Fruit fly (Drosophila melanogaster) whole organism, embryonic: ENCODE results near the gene pav.
A peak's percentile ranks its signal among the peaks of the same experiment; 100 is the strongest.

ENCODE experiments used
- Atf6 ChIP-seq: fragments of 200-800 bp; sonication (Bioruptor generic); IDR thresholded peaks from 2 replicates; pipeline ENCODE4 v1.3.6; 2022; ENCODE audit warnings: missing biosample characterization, missing genetic modification characterization
- Bdp1 ChIP-seq: fragments of 200-800 bp; sonication (Bioruptor generic); optimal IDR thresholded peaks from 3 replicates; lab custom pipeline; 2016; ENCODE audit warnings: missing biosample characterization, missing genetic modification characterization
- Blimp-1 ChIP-seq: fragments of 200-800 bp; sonication (Bioruptor generic); optimal IDR thresholded peaks from 3 replicates; lab custom pipeline; 2018; ENCODE audit warnings: missing biosample characterization, missing genetic modification characterization, mild to moderate bottlenecking, moderate library complexity, missing genetic modification reagents
- CG13123 ChIP-seq: fragments of 200-800 bp; sonication (Bioruptor generic); optimal IDR thresholded peaks from 2 replicates; lab custom pipeline; 2016; ENCODE audit warnings: missing biosample characterization, missing genetic modification characterization
- CG13287 ChIP-seq: fragments of 200-800 bp; sonication (Bioruptor generic); IDR thresholded peaks from 2 replicates; pipeline ENCODE4 v1.3.6; 2022; ENCODE audit warnings: missing biosample characterization, missing genetic modification characterization; ENCODE audit not compliant: partially characterized antibody
- CG15011 ChIP-seq: fragments of 200-800 bp; sonication (Bioruptor generic); optimal IDR thresholded peaks from 3 replicates; lab custom pipeline; 2018; ENCODE audit warnings: missing biosample characterization, mild to moderate bottlenecking, missing genetic modification characterization
- CG2129 ChIP-seq: fragments of 200-800 bp; sonication (Bioruptor generic); IDR thresholded peaks from 2 replicates; pipeline ENCODE4 v1.3.6; 2022; ENCODE audit warnings: missing biosample characterization, missing genetic modification characterization; ENCODE audit not compliant: partially characterized antibody
- CG2678 ChIP-seq: fragments of 200-800 bp; sonication (Bioruptor generic); optimal IDR thresholded peaks from 3 replicates; lab custom pipeline; 2019; ENCODE audit warnings: missing biosample characterization, mild to moderate bottlenecking, missing genetic modification characterization, moderate library complexity
- CG30431 ChIP-seq: fragments of 200-800 bp; sonication (Bioruptor generic); optimal IDR thresholded peaks from 2 replicates; lab custom pipeline; 2017; ENCODE audit warnings: missing biosample characterization, missing genetic modification characterization
- CG31224 ChIP-seq: fragments of 200-800 bp; sonication (Bioruptor generic); IDR thresholded peaks from 2 replicates; pipeline ENCODE4 v1.3.6; 2022; ENCODE audit warnings: missing biosample characterization, missing genetic modification characterization
- CG3281 ChIP-seq: fragments of 200-800 bp; sonication (Bioruptor generic); optimal IDR thresholded peaks from 3 replicates; lab custom pipeline; 2017; ENCODE audit warnings: missing biosample characterization, mild to moderate bottlenecking, missing genetic modification characterization
- CG4820 ChIP-seq: fragments of 200-800 bp; sonication (Bioruptor generic); optimal IDR thresholded peaks from 3 replicates; lab custom pipeline; 2016; ENCODE audit warnings: missing biosample characterization, missing genetic modification characterization
- CG6654 ChIP-seq: fragments of 200-800 bp; sonication (Bioruptor generic); optimal IDR thresholded peaks from 2 replicates; lab custom pipeline; 2017; ENCODE audit warnings: missing biosample characterization, mild to moderate bottlenecking, missing genetic modification characterization
- CG6813 ChIP-seq: fragments of 200-800 bp; sonication (Bioruptor generic); optimal IDR thresholded peaks from 2 replicates; lab custom pipeline; 2017; ENCODE audit warnings: missing biosample characterization, missing genetic modification characterization, mild to moderate bottlenecking, moderate library complexity, missing genetic modification reagents
- CG7745 ChIP-seq: fragments of 200-800 bp; sonication (Bioruptor generic); optimal IDR thresholded peaks from 2 replicates; lab custom pipeline; 2018; ENCODE audit warnings: missing biosample characterization, mild to moderate bottlenecking, missing genetic modification characterization, moderate library complexity
- CG9876 ChIP-seq: fragments of 200-800 bp; sonication (Bioruptor generic); optimal IDR thresholded peaks from 2 replicates; lab custom pipeline; 2016; ENCODE audit warnings: missing biosample characterization, missing genetic modification characterization
- Doc3 ChIP-seq: fragments of 200-800 bp; sonication (Bioruptor generic); IDR thresholded peaks from 3 replicates; pipeline ENCODE4 v1.3.6; 2022; ENCODE audit warnings: missing biosample characterization, missing genetic modification characterization; ENCODE audit not compliant: partially characterized antibody
- Dref ChIP-seq: fragments of 200-800 bp; sonication (Bioruptor generic); IDR thresholded peaks from 2 replicates; pipeline ENCODE4 v1.3.6; 2022; ENCODE audit warnings: missing biosample characterization, missing genetic modification characterization
- Lhr ChIP-seq: fragments of 200-800 bp; sonication (Bioruptor generic); optimal IDR thresholded peaks from 3 replicates; lab custom pipeline; 2017; ENCODE audit warnings: mild to moderate bottlenecking, missing biosample characterization, missing genetic modification reagents, missing genetic modification characterization
- Med ChIP-seq: fragments of 200-800 bp; sonication (Bioruptor generic); peaks from one replicate; lab custom pipeline; 2016; ENCODE audit warnings: missing biosample characterization, missing genetic modification characterization, mild to moderate bottlenecking, inconsistent platforms, moderate library complexity
- Myb ChIP-seq: fragments of 200-800 bp; sonication (Bioruptor generic); optimal IDR thresholded peaks from 2 replicates; lab custom pipeline; 2016; ENCODE audit warnings: missing biosample characterization, missing genetic modification characterization
- NC2α ChIP-seq: fragments of 200-800 bp; sonication (Bioruptor generic); optimal IDR thresholded peaks from 2 replicates; lab custom pipeline; 2016; ENCODE audit warnings: missing biosample characterization, missing genetic modification characterization
- Nf-YB ChIP-seq: fragments of 200-800 bp; sonication (Bioruptor generic); optimal IDR thresholded peaks from 3 replicates; lab custom pipeline; 2019; ENCODE audit warnings: missing biosample characterization, mild to moderate bottlenecking, missing genetic modification characterization, moderate library complexity
- Oaz ChIP-seq: fragments of 200-800 bp; sonication (Bioruptor generic); IDR thresholded peaks from 2 replicates; pipeline ENCODE4 v1.3.6; 2022; ENCODE audit warnings: missing biosample characterization, missing genetic modification characterization
- Sry-δ ChIP-seq: fragments of 200-800 bp; sonication (Bioruptor generic); optimal IDR thresholded peaks from 2 replicates; lab custom pipeline; 2016; ENCODE audit warnings: missing biosample characterization, missing genetic modification characterization
- Taf1 ChIP-seq: fragments of 200-800 bp; sonication (Bioruptor generic); IDR thresholded peaks from 2 replicates; pipeline ENCODE4 v1.3.6; 2022; ENCODE audit warnings: missing biosample characterization, missing genetic modification characterization
- bbx ChIP-seq: fragments of 200-800 bp; sonication (Bioruptor generic); IDR thresholded peaks from 2 replicates; pipeline ENCODE4 v1.3.6; 2022; ENCODE audit warnings: missing biosample characterization, missing genetic modification characterization; ENCODE audit not compliant: partially characterized antibody
- corto ChIP-seq: fragments of 200-800 bp; sonication (Bioruptor generic); optimal IDR thresholded peaks from 2 replicates; lab custom pipeline; 2016; ENCODE audit warnings: missing biosample characterization, mild to moderate bottlenecking, missing genetic modification characterization, moderate library complexity
- gcm ChIP-seq: fragments of 200-800 bp; sonication (Bioruptor generic); optimal IDR thresholded peaks from 2 replicates; lab custom pipeline; 2019; ENCODE audit warnings: missing biosample characterization, mild to moderate bottlenecking, missing genetic modification characterization, moderate library complexity
- gem ChIP-seq: fragments of 200-800 bp; sonication (Bioruptor generic); optimal IDR thresholded peaks from 2 replicates; lab custom pipeline; 2019; ENCODE audit warnings: missing biosample characterization, mild to moderate bottlenecking, missing genetic modification characterization, moderate library complexity
- grn ChIP-seq: fragments of 200-800 bp; sonication (Bioruptor generic); optimal IDR thresholded peaks from 3 replicates; lab custom pipeline; 2017; ENCODE audit warnings: missing biosample characterization, missing genetic modification characterization
- gsb-n ChIP-seq: fragments of 200-800 bp; sonication (Bioruptor generic); optimal IDR thresholded peaks from 3 replicates; lab custom pipeline; 2018; ENCODE audit warnings: missing biosample characterization, mild to moderate bottlenecking, missing genetic modification characterization
- ind ChIP-seq: fragments of 200-800 bp; sonication (Bioruptor generic); optimal IDR thresholded peaks from 3 replicates; lab custom pipeline; 2016; ENCODE audit warnings: missing biosample characterization, missing genetic modification characterization
- kni ChIP-seq: fragments of 200-800 bp; sonication (Bioruptor generic); optimal IDR thresholded peaks from 3 replicates; lab custom pipeline; 2017; ENCODE audit warnings: mild to moderate bottlenecking, missing biosample characterization, missing genetic modification reagents, missing genetic modification characterization
- pan ChIP-seq, 4 experiments: fragments of >200 bp in 3 of 4; fragments of 200-800 bp in 1 of 4; sonication (Bioruptor generic) in 1 of 4; optimal IDR thresholded peaks in 3 of 4; IDR thresholded peaks in 1 of 4; 2 replicates each; pipeline versions ENCODE4 v1.3.6 to Lab custom; 2017 to 2022; ENCODE audit warnings: missing biosample characterization in 2 of 4, missing genetic modification characterization in 2 of 4, mixed read lengths in 1 of 4
- sens ChIP-seq: fragments of 200-800 bp; sonication (Bioruptor generic); peaks from one replicate; lab custom pipeline; 2016; ENCODE audit warnings: missing biosample characterization, missing genetic modification characterization
- slbo ChIP-seq: fragments of 200-800 bp; sonication (Bioruptor generic); IDR thresholded peaks from 2 replicates; pipeline ENCODE4 v1.3.6; 2022; ENCODE audit warnings: missing biosample characterization, missing genetic modification characterization
- so ChIP-seq: fragments of 200-800 bp; sonication (Bioruptor generic); IDR thresholded peaks from 3 replicates; pipeline ENCODE4 v1.3.6; 2022; ENCODE audit warnings: missing biosample characterization, missing genetic modification characterization
- stc ChIP-seq: fragments of 200-800 bp; sonication (Bioruptor generic); IDR thresholded peaks from 2 replicates; pipeline ENCODE4 v1.3.6; 2022; ENCODE audit warnings: missing biosample characterization, missing genetic modification characterization
- stwl ChIP-seq: fragments of 200-800 bp; sonication (Bioruptor generic); optimal IDR thresholded peaks from 3 replicates; lab custom pipeline; 2018; ENCODE audit warnings: missing biosample characterization, mild to moderate bottlenecking, missing genetic modification characterization, moderate library complexity
- tll ChIP-seq, 2 experiments: fragments of 200-800 bp in 1 of 2; fragments of >200 bp in 1 of 2; sonication (Bioruptor generic) in 1 of 2; optimal IDR thresholded peaks; 2 replicates each; lab custom pipeline; 2017 to 2019; ENCODE audit warnings: missing biosample characterization in 2 of 2, missing genetic modification characterization in 2 of 2, mild to moderate bottlenecking in 1 of 2, moderate library complexity in 1 of 2
- tna ChIP-seq: fragments of 200-800 bp; sonication (Bioruptor generic); IDR thresholded peaks from 2 replicates; pipeline ENCODE4 v1.3.6; 2022; ENCODE audit warnings: missing biosample characterization, missing genetic modification characterization; ENCODE audit not compliant: partially characterized antibody
- trem ChIP-seq: fragments of 200-800 bp; optimal IDR thresholded peaks from 3 replicates; lab custom pipeline; 2019; ENCODE audit warnings: missing biosample characterization, mild to moderate bottlenecking, missing genetic modification characterization, moderate library complexity
- ttk ChIP-seq: fragments of 200-800 bp; sonication (Bioruptor generic); IDR thresholded peaks from 2 replicates; pipeline ENCODE4 v2.1.2; 2022; ENCODE audit warnings: missing biosample characterization, missing genetic modification characterization
- twi ChIP-seq: fragments of 200-800 bp; optimal IDR thresholded peaks from 2 replicates; lab custom pipeline; 2019; ENCODE audit warnings: missing biosample characterization, mild to moderate bottlenecking, missing genetic modification characterization, moderate library complexity
- zfh1 ChIP-seq: fragments of 200-800 bp; sonication (Bioruptor generic); IDR thresholded peaks from 3 replicates; pipeline ENCODE4 v1.3.6; 2022; ENCODE audit warnings: missing biosample characterization, missing genetic modification characterization

Gene pav

DNA sequence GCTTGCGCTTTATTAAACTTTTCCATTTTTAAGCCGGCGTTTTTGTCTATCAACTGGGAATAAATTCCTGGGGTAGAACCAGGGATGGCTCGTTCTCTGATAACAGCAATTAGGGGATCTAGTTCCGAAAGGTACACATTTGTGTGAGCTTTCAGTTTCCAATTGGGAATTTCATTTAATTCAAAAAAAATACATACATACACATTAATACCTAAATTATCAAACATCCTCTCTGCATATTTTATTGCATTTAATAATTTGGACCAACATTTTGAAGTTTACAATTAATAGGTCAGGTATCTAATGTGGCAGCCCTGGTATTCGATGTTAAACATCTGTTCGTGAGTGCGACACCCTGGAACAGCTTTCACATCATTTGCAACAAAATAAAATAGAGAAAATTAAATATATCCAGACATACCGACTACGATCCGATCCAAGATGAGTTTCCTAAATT is 16.6 kb downstream of the pav start, which contains the start of the genes CG15011 and CG1309 (continued):
- peak; percentile 79; the same call in 2 of the 3 replicates for TF ChIP-seq zfh1 (GFP tag; lab: Robert Waterston, UW)
- no peak for TF ChIP-seq CG15011 (GFP tag; lab: Kevin White, UChicago)
- TF ChIP-seq corto (GFP tag; lab: Kevin White, UChicago) = no peak
- peak; percentile 82 for TF ChIP-seq CG13123 (GFP tag; lab: Kevin White, UChicago)
- TF ChIP-seq Sry-δ (GFP tag; lab: Kevin White, UChicago) = peak; percentile 70
- TF ChIP-seq grn (GFP tag; lab: Kevin White, UChicago) = peak; percentile 50
- TF ChIP-seq twi (tag; lab: Kevin White, UChicago) = peak; percentile 83
- no peak for TF ChIP-seq stc
- peak; percentile 31 for TF ChIP-seq Lhr
- peak; percentile 99 for TF ChIP-seq CG3281 (GFP tag; lab: Kevin White, UChicago)
- TF ChIP-seq CG4820 (GFP tag; lab: Kevin White, UChicago) = peak; percentile 81
- no peak for TF ChIP-seq tll (GFP tag; optimal IDR thresholded peaks at IDR 0.05; lab: Kevin White, UChicago)
- TF ChIP-seq slbo (GFP tag; lab: Robert Waterston, UW) = peak; percentile 90

DNA sequence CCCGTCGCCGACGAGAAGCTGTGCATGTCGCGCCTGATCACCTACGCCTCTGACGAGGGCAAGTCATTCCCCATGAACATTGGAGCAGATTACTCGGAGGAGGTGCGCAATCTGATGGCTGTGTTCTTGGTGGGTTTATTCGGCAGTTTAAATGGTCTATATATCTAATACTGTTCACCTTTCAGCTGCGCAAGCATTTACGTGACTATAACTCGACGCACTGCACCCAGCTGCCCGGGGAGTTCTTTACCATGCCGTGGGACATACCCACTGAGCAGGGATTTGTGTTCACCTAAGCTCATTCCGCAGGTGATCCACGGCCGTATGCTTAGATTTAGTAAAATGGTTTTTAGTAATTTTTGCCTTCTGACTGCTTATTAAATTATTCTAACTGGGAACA is 18.6 kb downstream of the pav start:
- TF ChIP-seq Med (GFP tag; lab: Kevin White, UChicago) = peak; percentile 50
- no peak for TF ChIP-seq CG9876 (GFP tag; lab: Kevin White, UChicago)
- no peak for TF ChIP-seq stwl (tag; lab: Kevin White, UChicago)
- TF ChIP-seq gcm (GFP tag; lab: Kevin White, UChicago) = no peak
- no peak for TF ChIP-seq Atf6 (GFP tag; lab: Robert Waterston, UW)
- peak; percentile 51 for TF ChIP-seq sens (GFP tag; lab: Kevin White, UChicago)
- TF ChIP-seq CG6813 (GFP tag; lab: Kevin White, UChicago) = no peak
- TF ChIP-seq Taf1 = no peak

DNA sequence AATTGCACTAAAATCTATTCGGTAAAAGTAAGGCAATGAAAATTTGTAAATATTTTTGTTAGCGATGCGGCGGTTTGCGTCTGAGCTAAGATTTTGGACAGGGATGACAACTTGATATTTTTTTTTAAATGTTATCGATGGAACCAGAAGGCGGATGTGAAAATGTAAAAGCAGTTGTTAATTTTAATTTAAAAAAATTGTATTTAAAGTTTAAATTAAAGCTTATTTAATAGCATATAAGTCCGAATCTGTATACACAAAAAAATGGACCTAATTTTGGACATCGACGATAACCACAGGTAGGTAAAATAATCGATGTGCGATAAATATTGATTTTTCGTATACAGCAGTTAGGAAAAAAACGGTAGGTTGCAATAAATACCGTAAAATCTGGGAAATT is 19.9 kb downstream of the pav start, which contains the start of the genes CG11586 and VhaM9.7-a:
TSS of gene CG11586 (minus strand) at position 87 of the 400 bp plus-strand sequence.
TSS of gene VhaM9.7-a (plus strand) at position 322 of the 400 bp plus-strand sequence.
- TF ChIP-seq twi (tag; lab: Kevin White, UChicago) (no peak), CG6654 (GFP tag; lab: Kevin White, UChicago) (no peak), kni (no peak), Oaz (no peak), CG7745 (tag; lab: Kevin White, UChicago) (no peak), CG13287 (GFP tag; lab: Robert Waterston, UW) (peak; percentile 80), Doc3 (GFP tag; lab: Robert Waterston, UW) (peak; percentile 73; the same call in 2 of the 3 replicates), Blimp-1 (GFP tag; lab: Kevin White, UChicago) (peak; percentile 24), trem (tag; lab: Kevin White, UChicago) (peak; percentile 99), CG2678 (tag; lab: Kevin White, UChicago) (no peak), Sry-δ (GFP tag; lab: Kevin White, UChicago) (peak; percentile 73), tna (peak; percentile 45; the same call in 1 of the 2 replicates), bbx (GFP tag; lab: Robert Waterston, UW) (0 out of 2 replicates have a peak, but pooled peaks have one; percentile 9), Nf-YB (GFP tag; lab: Kevin White, UChicago) (no peak), Bdp1 (GFP tag; lab: Kevin White, UChicago) (no peak), gem (tag; lab: Kevin White, UChicago) (peak; percentile 49), gsb-n (peak; percentile 11), CG30431 (GFP tag; lab: Kevin White, UChicago) (no peak), CG2129 (peak; percentile 37; the same call in 1 of the 2 replicates), CG31224 (GFP tag; lab: Robert Waterston, UW) (no peak), ttk (GFP tag; lab: Robert Waterston, UW) (no peak), ind (GFP tag; lab: Kevin White, UChicago) (peak; percentile 25), NC2α (GFP tag; lab: Kevin White, UChicago) (no peak), pan (optimal IDR thresholded peaks at IDR 0.05; lab: Kevin White, UChicago) (no peak), pan (GFP tag; optimal IDR thresholded peaks at IDR 0.05 in 1 of 2, IDR thresholded peaks at IDR 0.05 in 1 of 2) (no peak), so (no peak), Dref (GFP tag; lab: Robert Waterston, UW) (peak; percentile 75), Myb (GFP tag; lab: Kevin White, UChicago) (peak; percentile 68)
